Worm (Caenorhabditis elegans): Measurements from ENCODE around the gene Y55F3C.9.

DNA sequence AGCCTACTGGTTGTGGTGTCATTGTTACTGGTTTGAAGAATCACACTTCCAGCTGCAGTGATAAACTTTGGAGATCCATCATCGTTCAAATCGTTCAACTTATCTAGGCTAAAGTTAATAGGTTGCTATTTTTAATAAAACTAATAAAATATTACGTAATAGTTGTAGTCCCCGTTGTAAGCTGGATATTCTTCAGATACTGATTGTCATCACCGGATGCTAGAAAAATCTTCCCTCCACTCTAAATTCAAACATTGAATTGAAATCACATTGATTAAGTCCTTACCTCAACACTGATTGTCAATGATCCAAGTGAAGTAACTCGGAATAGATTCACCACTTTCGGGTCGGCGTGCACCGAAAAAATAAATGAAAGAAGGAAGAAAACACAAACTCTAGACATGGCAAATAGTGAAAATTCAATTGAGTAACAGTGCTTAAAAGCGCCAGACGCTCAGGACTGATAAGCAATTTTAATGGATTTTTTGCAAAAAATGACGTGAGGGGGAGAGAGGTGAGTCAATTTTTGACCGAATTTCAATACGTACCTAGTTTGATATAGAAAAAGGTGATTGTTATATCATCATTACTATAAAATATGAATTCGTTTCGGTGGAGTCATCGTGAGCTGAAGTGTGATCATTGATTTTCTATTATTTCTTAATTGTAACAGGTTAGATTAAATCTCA is 52.4 kb downstream of the Y55F3C.9 start, which contains the start of the genes K11H12.4 and K11H12.10:
- no peak for TF ChIP-seq blmp-1 (tag; optimal IDR thresholded peaks at IDR 0.05; ENCODE audit: insufficient read depth)
- no peak for TF ChIP-seq ztf-11 (tag; optimal IDR thresholded peaks at IDR 0.05)
- TF ChIP-seq egl-27 (tag; optimal IDR thresholded peaks at IDR 0.05) = no peak
- no peak for TF ChIP-seq dmd-4 (tag; optimal IDR thresholded peaks at IDR 0.05)
- no peak for TF ChIP-seq nhr-237 (tag; optimal IDR thresholded peaks at IDR 0.05)
- no peak for TF ChIP-seq nhr-12 (tag; optimal IDR thresholded peaks at IDR 0.05)

All from whole organism, L2 larva.